Worm (Caenorhabditis elegans): ENCODE data around the gene T01G1.4.
"Not testable (repeated sequence)": the region's sequence is repeated elsewhere in the genome, so short reads cannot be mapped to it uniquely, and the experiment has no call there.

The T01G1.4 gene

DNA sequence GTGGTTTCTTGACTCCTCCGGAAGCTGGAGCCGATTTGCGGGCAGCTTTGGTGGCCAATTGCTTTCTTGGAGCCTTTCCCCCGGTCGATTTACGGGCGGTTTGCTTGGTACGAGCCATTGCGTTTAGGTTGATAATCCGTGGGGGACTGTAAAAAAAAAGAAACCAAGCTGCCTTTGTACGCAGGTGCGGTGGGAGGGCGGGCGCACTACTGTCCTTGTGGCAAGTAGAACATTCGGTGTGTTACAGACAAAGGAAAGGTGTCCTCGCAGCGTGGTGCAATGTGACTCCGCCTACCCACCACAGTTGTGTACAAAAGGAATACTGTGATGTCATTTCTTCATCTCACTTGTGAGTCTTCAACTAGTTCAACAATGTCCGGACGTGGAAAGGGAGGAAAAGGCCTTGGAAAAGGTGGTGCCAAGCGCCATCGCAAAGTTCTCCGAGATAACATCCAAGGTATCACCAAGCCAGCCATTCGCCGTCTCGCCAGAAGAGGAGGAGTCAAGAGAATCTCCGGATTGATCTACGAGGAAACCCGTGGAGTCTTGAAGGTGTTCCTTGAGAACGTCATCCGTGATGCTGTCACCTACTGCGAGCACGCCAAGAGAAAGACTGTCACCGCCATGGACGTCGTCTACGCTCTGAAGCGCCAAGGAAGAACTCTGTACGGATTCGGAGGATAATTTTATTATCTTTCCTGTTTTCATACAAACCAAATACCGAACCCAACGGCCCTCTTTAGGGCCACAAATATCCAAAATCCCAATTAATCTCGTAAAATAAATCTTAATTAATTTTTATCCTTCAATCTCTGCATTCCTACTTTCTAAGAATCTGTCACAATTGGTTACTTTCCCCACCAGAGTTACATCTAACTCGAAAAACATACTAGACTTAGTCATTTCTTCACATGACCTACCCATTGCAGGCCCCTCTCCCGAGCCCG is 45.7 kb upstream of the T01G1.4 start, which contains the start of the genes his-63 and his-64:
Gene his-63 (minus strand): TSS at position 118 of the 947 bp plus-strand sequence.
Gene his-64 (plus strand): TSS at position 373 of the 947 bp plus-strand sequence.
- TF ChIP-seq ztf-28 (GFP tag; IDR thresholded peaks at IDR 0.05): peak; percentile 29
- TF ChIP-seq egrh-3 (GFP tag; IDR thresholded peaks at IDR 0.05): peak; percentile 8; the same call in 1 of the 2 replicates
- peak; percentile 12 for TF ChIP-seq xnd-1 (tag; optimal IDR thresholded peaks at IDR 0.05)
- peak; percentile 54 for TF ChIP-seq F33H1.4 (GFP tag; IDR thresholded peaks at IDR 0.05)
- 0 out of 2 replicates have a peak, but pooled peaks have one; percentile 28 for TF ChIP-seq cebp-2 (GFP tag; IDR thresholded peaks at IDR 0.05)
- peak; percentile 92 for TF ChIP-seq aptf-2 (GFP tag; conservative IDR thresholded peaks at IDR 0.05)
- peak; percentile 37 for TF ChIP-seq F49E8.2 (tag; optimal IDR thresholded peaks at IDR 0.05; ENCODE audit: insufficient read depth)
- TF ChIP-seq attf-6 (GFP tag; IDR thresholded peaks at IDR 0.05): peak; percentile 35; the same call in 1 of the 2 replicates
- TF ChIP-seq hrde-1 (tag; optimal IDR thresholded peaks at IDR 0.05; ENCODE audit: borderline replicate concordance): peak; percentile 63
- TF ChIP-seq Y56A3A.18 (GFP tag; IDR thresholded peaks at IDR 0.05): peak; percentile 15; the same call in 1 of the 2 replicates
- TF ChIP-seq hmg-1.2 (GFP tag; IDR thresholded peaks at IDR 0.05): peak; percentile 14; the same call in 1 of the 2 replicates
- peak; percentile 5 for TF ChIP-seq lin-54 (GFP tag; optimal IDR thresholded peaks at IDR 0.05)
- 0 out of 2 replicates have a peak, but pooled peaks have one; percentile 34 for TF ChIP-seq mcd-1 (GFP tag; IDR thresholded peaks at IDR 0.05)
- TF ChIP-seq madf-3 (GFP tag; IDR thresholded peaks at IDR 0.05): peak; percentile 81; the same call in 1 of the 2 replicates
- TF ChIP-seq tbp1 (GFP tag; optimal IDR thresholded peaks at IDR 0.05): peak; percentile 48
- TF ChIP-seq B0336.3 (GFP tag; IDR thresholded peaks at IDR 0.05): peak; percentile 61; the same call in 1 of the 2 replicates
- TF ChIP-seq dox-1 (GFP tag; IDR thresholded peaks at IDR 0.05): peak; percentile 90
- peak; percentile 84; the same call in 1 of the 2 replicates for TF ChIP-seq ceh-58 (GFP tag; IDR thresholded peaks at IDR 0.05)
- peak; percentile 50 for TF ChIP-seq ceh-91 (GFP tag; IDR thresholded peaks at IDR 0.05)
- TF ChIP-seq D2030.7 (GFP tag; IDR thresholded peaks at IDR 0.05): peak; percentile 37
- 0 out of 2 replicates have a peak, but pooled peaks have one; percentile 28 for TF ChIP-seq aptf-3 (GFP tag; IDR thresholded peaks at IDR 0.05)
- peak; percentile 85 for TF ChIP-seq lin-26 (GFP tag; IDR thresholded peaks at IDR 0.05)
- TF ChIP-seq hsf-1 (GFP tag; IDR thresholded peaks at IDR 0.05): peak; percentile 61; the same call in 1 of the 2 replicates
- TF ChIP-seq snpc-3.4 (tag; optimal IDR thresholded peaks at IDR 0.05): peak; percentile 39
- TF ChIP-seq snpc-4 (GFP tag; optimal IDR thresholded peaks at IDR 0.05): not testable (repeated sequence)
- TF ChIP-seq snpc-4 (tag; optimal IDR thresholded peaks at IDR 0.05): peak in 1 of 4 experiments; percentile 25
- TF ChIP-seq F39B2.1 (GFP tag; IDR thresholded peaks at IDR 0.05): peak; percentile 99
- TF ChIP-seq hmg-20 (GFP tag; IDR thresholded peaks at IDR 0.05): 0 out of 2 replicates have a peak, but pooled peaks have one; percentile 9
- TF ChIP-seq Y53G8AR.9 (GFP tag; conservative IDR thresholded peaks at IDR 0.05): peak; percentile 66
- TF ChIP-seq nfya-2 (GFP tag; IDR thresholded peaks at IDR 0.05): peak; percentile 82; the same call in 1 of the 2 replicates
- peak; percentile 62; the same call in 1 of the 2 replicates for TF ChIP-seq Y79H2A.3 (GFP tag; conservative IDR thresholded peaks at IDR 0.05)
- TF ChIP-seq lsl-1 (GFP tag; optimal IDR thresholded peaks at IDR 0.05): peak; percentile 25
- TF ChIP-seq pbrm-1 (GFP tag; IDR thresholded peaks at IDR 0.05): peak; percentile 62; the same call in 1 of the 2 replicates
- TF ChIP-seq madf-8 (GFP tag; conservative IDR thresholded peaks at IDR 0.05): peak; percentile 43
- peak; percentile 81 for TF ChIP-seq madf-6 (GFP tag; IDR thresholded peaks at IDR 0.05)
- TF ChIP-seq egl-44 (GFP tag; IDR thresholded peaks at IDR 0.05): peak; percentile 12; the same call in 1 of the 2 replicates
- 0 out of 2 replicates have a peak, but pooled peaks have one; percentile 26 for TF ChIP-seq ceh-100 (GFP tag; IDR thresholded peaks at IDR 0.05)
- peak; percentile 70 for TF ChIP-seq ekl-4 (GFP tag; IDR thresholded peaks at IDR 0.05)

Data from whole organism, young adult.